Worm (Caenorhabditis elegans): ENCODE results near the gene clec-171.

- no peak for TF ChIP-seq nfyb-1 (GFP tag; IDR thresholded peaks at IDR 0.05)
- no peak for TF ChIP-seq nhr-80 (tag; optimal IDR thresholded peaks at IDR 0.05)
Observed at ce11 chrIV:1420603-1421002, 6.6 kb downstream of the clec-171 start, which contains the start of gene jtr-1.
